Fruit fly (Drosophila melanogaster) whole organism, embryonic: Measurements from ENCODE around the gene CG2901.

Source experiments
- Asciz ChIP-seq: fragments of 200-800 bp; sonication (Bioruptor generic); optimal IDR thresholded peaks from 2 replicates; lab custom pipeline; 2017; ENCODE audit warnings: missing biosample characterization, mild to moderate bottlenecking, missing genetic modification characterization, missing genetic modification reagents
- Atf6 ChIP-seq: fragments of 200-800 bp; sonication (Bioruptor generic); IDR thresholded peaks from 2 replicates; pipeline ENCODE4 v1.3.6; 2022; ENCODE audit warnings: missing biosample characterization, missing genetic modification characterization
- BtbVII ChIP-seq: fragments of 200-800 bp; sonication (Bioruptor generic); optimal IDR thresholded peaks from 3 replicates; lab custom pipeline; 2017; ENCODE audit warnings: missing biosample characterization, mild to moderate bottlenecking, missing genetic modification characterization
- CG12219 ChIP-seq: fragments of 200-800 bp; sonication (Bioruptor generic); optimal IDR thresholded peaks from 3 replicates; lab custom pipeline; 2018; ENCODE audit warnings: missing biosample characterization, mild to moderate bottlenecking, missing genetic modification characterization
- CG12391 ChIP-seq: fragments of 200-800 bp; sonication (Bioruptor generic); optimal IDR thresholded peaks from 3 replicates; lab custom pipeline; 2018; ENCODE audit warnings: missing biosample characterization, mild to moderate bottlenecking, missing genetic modification characterization, moderate library complexity
- CG13775 ChIP-seq: fragments of 200-800 bp; sonication (Bioruptor generic); optimal IDR thresholded peaks from 3 replicates; lab custom pipeline; 2017; ENCODE audit warnings: missing biosample characterization, mild to moderate bottlenecking, missing genetic modification characterization
- CG15696 ChIP-seq: fragments of 200-800 bp; sonication (Bioruptor generic); optimal IDR thresholded peaks from 2 replicates; lab custom pipeline; 2019; ENCODE audit warnings: missing biosample characterization, mild to moderate bottlenecking, missing genetic modification characterization, moderate library complexity
- CG3163 ChIP-seq: fragments of 200-800 bp; sonication (Bioruptor generic); optimal IDR thresholded peaks from 3 replicates; lab custom pipeline; 2016; ENCODE audit warnings: missing biosample characterization, missing genetic modification characterization
- CG3281 ChIP-seq: fragments of 200-800 bp; sonication (Bioruptor generic); optimal IDR thresholded peaks from 3 replicates; lab custom pipeline; 2017; ENCODE audit warnings: missing biosample characterization, mild to moderate bottlenecking, missing genetic modification characterization
- CG34376 ChIP-seq: fragments of 200-800 bp; sonication (Bioruptor generic); optimal IDR thresholded peaks from 2 replicates; lab custom pipeline; 2018; ENCODE audit warnings: missing biosample characterization, mild to moderate bottlenecking, missing genetic modification characterization
- CG34422 ChIP-seq: fragments of 200-800 bp; sonication (Bioruptor generic); IDR thresholded peaks from 3 replicates; pipeline ENCODE4 v1.3.6; 2022; ENCODE audit warnings: missing biosample characterization, missing genetic modification characterization
- CG3838 ChIP-seq: fragments of 200-800 bp; sonication (Bioruptor generic); optimal IDR thresholded peaks from 3 replicates; lab custom pipeline; 2016; ENCODE audit warnings: missing biosample characterization, missing genetic modification characterization
- CG7357 ChIP-seq: fragments of 200-800 bp; sonication (Bioruptor generic); IDR thresholded peaks from 3 replicates; pipeline ENCODE4 v1.3.6; 2022; ENCODE audit warnings: missing biosample characterization, missing genetic modification characterization
- CG9876 ChIP-seq: fragments of 200-800 bp; sonication (Bioruptor generic); optimal IDR thresholded peaks from 2 replicates; lab custom pipeline; 2016; ENCODE audit warnings: missing biosample characterization, missing genetic modification characterization
- CTCF ChIP-seq: fragments of 200-800 bp; sonication (Bioruptor generic); optimal IDR thresholded peaks from 2 replicates; lab custom pipeline; 2017; ENCODE audit warnings: missing biosample characterization, mild to moderate bottlenecking, missing genetic modification characterization, moderate library complexity
- Dll ChIP-seq: fragments of 200-800 bp; sonication (Bioruptor generic); IDR thresholded peaks from 4 replicates; pipeline ENCODE4 v1.3.6; 2022; ENCODE audit warnings: missing biosample characterization, missing genetic modification characterization; ENCODE audit not compliant: partially characterized antibody
- GATAe ChIP-seq: fragments of 200-800 bp; sonication (Bioruptor generic); conservative IDR thresholded peaks from 2 replicates; pipeline ENCODE4 v1.3.6; 2022; ENCODE audit warnings: missing biosample characterization, missing genetic modification characterization
- Gsc ChIP-seq: fragments of 200-800 bp; sonication (Bioruptor generic); IDR thresholded peaks from 2 replicates; pipeline ENCODE4 v1.3.6; 2022; ENCODE audit warnings: missing biosample characterization, missing genetic modification characterization
- HLHmδ ChIP-seq: fragments of 200-800 bp; sonication (Bioruptor generic); optimal IDR thresholded peaks from 2 replicates; lab custom pipeline; 2018; ENCODE audit warnings: missing biosample characterization, mild to moderate bottlenecking, missing genetic modification characterization, moderate library complexity
- Med ChIP-seq: fragments of 200-800 bp; sonication (Bioruptor generic); peaks from one replicate; lab custom pipeline; 2016; ENCODE audit warnings: missing biosample characterization, missing genetic modification characterization, mild to moderate bottlenecking, inconsistent platforms, moderate library complexity
- Mrtf ChIP-seq: fragments of 200-800 bp; sonication (Bioruptor generic); IDR thresholded peaks from 3 replicates; pipeline ENCODE4 v1.3.6; 2022; ENCODE audit warnings: missing biosample characterization, missing genetic modification characterization
- Nf-YB ChIP-seq: fragments of 200-800 bp; sonication (Bioruptor generic); optimal IDR thresholded peaks from 3 replicates; lab custom pipeline; 2019; ENCODE audit warnings: missing biosample characterization, mild to moderate bottlenecking, missing genetic modification characterization, moderate library complexity
- Nf-YC ChIP-seq: fragments of 200-800 bp; optimal IDR thresholded peaks from 3 replicates; lab custom pipeline; 2019; ENCODE audit warnings: missing biosample characterization, mild to moderate bottlenecking, missing genetic modification characterization, moderate library complexity
- NfI ChIP-seq: fragments of 200-800 bp; sonication (Bioruptor generic); optimal IDR thresholded peaks from 3 replicates; lab custom pipeline; 2018; ENCODE audit warnings: missing biosample characterization, mild to moderate bottlenecking, missing genetic modification characterization, moderate library complexity
- Ptx1 ChIP-seq: fragments of 200-800 bp; sonication (Bioruptor generic); IDR thresholded peaks from 2 replicates; pipeline ENCODE4 v1.3.6; 2022; ENCODE audit warnings: missing biosample characterization, missing genetic modification characterization
- Side ChIP-seq: fragments of 200-800 bp; sonication (Bioruptor generic); optimal IDR thresholded peaks from 2 replicates; lab custom pipeline; 2016; ENCODE audit warnings: missing biosample characterization, missing genetic modification characterization
- Sry-β ChIP-seq: fragments of 200-800 bp; sonication (Bioruptor generic); optimal IDR thresholded peaks from 2 replicates; lab custom pipeline; 2018; ENCODE audit warnings: missing biosample characterization, mild to moderate bottlenecking, missing genetic modification characterization, moderate library complexity
- abd-A ChIP-seq: fragments of 200-800 bp; sonication (Bioruptor generic); optimal IDR thresholded peaks from 3 replicates; lab custom pipeline; 2019; ENCODE audit warnings: missing biosample characterization, mild to moderate bottlenecking, missing genetic modification characterization, moderate library complexity
- ac ChIP-seq: fragments of 200-800 bp; sonication (Bioruptor generic); optimal IDR thresholded peaks from 3 replicates; lab custom pipeline; 2017; ENCODE audit warnings: missing biosample characterization, mild to moderate bottlenecking, missing genetic modification characterization
- ase ChIP-seq: fragments of 200-800 bp; sonication (Bioruptor generic); IDR thresholded peaks from 3 replicates; pipeline ENCODE4 v1.3.6; 2022; ENCODE audit warnings: missing biosample characterization, missing genetic modification characterization
- dm ChIP-seq: fragments of 200-800 bp; sonication (Bioruptor generic); optimal IDR thresholded peaks from 3 replicates; lab custom pipeline; 2016; ENCODE audit warnings: missing biosample characterization, missing genetic modification characterization
- dpn ChIP-seq, 2 experiments: fragments of 200-800 bp; sonication (Bioruptor generic); optimal IDR thresholded peaks; 3 replicates each; lab custom pipeline; 2016; ENCODE audit warnings: missing biosample characterization in 2 of 2, missing genetic modification characterization in 2 of 2
- dysf ChIP-seq: fragments of 200-800 bp; sonication (Bioruptor generic); IDR thresholded peaks from 3 replicates; pipeline ENCODE4 v1.3.6; 2022; ENCODE audit warnings: missing biosample characterization, missing genetic modification characterization
- ems ChIP-seq: fragments of 200-800 bp; sonication (Bioruptor generic); optimal IDR thresholded peaks from 3 replicates; lab custom pipeline; 2016; ENCODE audit warnings: missing biosample characterization, missing genetic modification characterization
- ftz-f1 ChIP-seq: fragments of 200-800 bp; sonication (Bioruptor generic); optimal IDR thresholded peaks from 2 replicates; lab custom pipeline; 2016; ENCODE audit warnings: missing biosample characterization, missing genetic modification characterization
- gce ChIP-seq: fragments of 200-800 bp; sonication (Bioruptor generic); IDR thresholded peaks from 3 replicates; pipeline ENCODE4 v1.3.6; 2022; ENCODE audit warnings: missing biosample characterization, missing genetic modification characterization
- gfzf ChIP-seq: fragments of 200-800 bp; sonication (Bioruptor generic); optimal IDR thresholded peaks from 2 replicates; lab custom pipeline; 2016; ENCODE audit warnings: missing biosample characterization, mild to moderate bottlenecking, missing genetic modification characterization, moderate library complexity
- kay ChIP-seq: fragments of 200-800 bp; sonication (Bioruptor generic); optimal IDR thresholded peaks from 2 replicates; lab custom pipeline; 2016; ENCODE audit warnings: missing biosample characterization, missing genetic modification characterization
- kni ChIP-seq: fragments of 200-800 bp; sonication (Bioruptor generic); optimal IDR thresholded peaks from 3 replicates; lab custom pipeline; 2017; ENCODE audit warnings: mild to moderate bottlenecking, missing biosample characterization, missing genetic modification reagents, missing genetic modification characterization
- lilli ChIP-seq: fragments of 200-800 bp; sonication (Bioruptor generic); optimal IDR thresholded peaks from 3 replicates; lab custom pipeline; 2016; ENCODE audit warnings: missing biosample characterization, missing genetic modification characterization
- org-1 ChIP-seq: fragments of 200-800 bp; sonication (Bioruptor generic); optimal IDR thresholded peaks from 2 replicates; lab custom pipeline; 2017; ENCODE audit warnings: missing biosample characterization, missing genetic modification characterization
- pb ChIP-seq: fragments of 200-800 bp; sonication (Bioruptor generic); optimal IDR thresholded peaks from 3 replicates; lab custom pipeline; 2016; ENCODE audit warnings: missing biosample characterization, missing genetic modification characterization
- pros ChIP-seq: fragments of 200-800 bp; sonication (Bioruptor generic); optimal IDR thresholded peaks from 3 replicates; lab custom pipeline; 2019; ENCODE audit warnings: missing biosample characterization, mild to moderate bottlenecking, missing genetic modification characterization, moderate library complexity
- scrt ChIP-seq: fragments of 200-800 bp; sonication (Bioruptor generic); optimal IDR thresholded peaks from 2 replicates; lab custom pipeline; 2018; ENCODE audit warnings: missing biosample characterization, mild to moderate bottlenecking, missing genetic modification characterization, moderate library complexity
- seq ChIP-seq: fragments of 200-800 bp; sonication (Bioruptor generic); IDR thresholded peaks from 2 replicates; pipeline ENCODE4 v1.3.6; 2022; ENCODE audit warnings: missing biosample characterization, missing genetic modification characterization
- tup ChIP-seq: fragments of 200-800 bp; sonication (Bioruptor generic); optimal IDR thresholded peaks from 2 replicates; lab custom pipeline; 2016; ENCODE audit warnings: missing biosample characterization, mild to moderate bottlenecking, missing genetic modification characterization, moderate library complexity
- zf30C ChIP-seq: fragments of 200-800 bp; sonication (Bioruptor generic); optimal IDR thresholded peaks from 3 replicates; lab custom pipeline; 2018; ENCODE audit warnings: missing biosample characterization, mild to moderate bottlenecking, missing genetic modification characterization
- zfh2 ChIP-seq: fragments of 200-800 bp; sonication (Bioruptor generic); optimal IDR thresholded peaks from 2 replicates; lab custom pipeline; 2016; ENCODE audit warnings: missing biosample characterization, missing genetic modification characterization

CG2901 gene

DNA sequence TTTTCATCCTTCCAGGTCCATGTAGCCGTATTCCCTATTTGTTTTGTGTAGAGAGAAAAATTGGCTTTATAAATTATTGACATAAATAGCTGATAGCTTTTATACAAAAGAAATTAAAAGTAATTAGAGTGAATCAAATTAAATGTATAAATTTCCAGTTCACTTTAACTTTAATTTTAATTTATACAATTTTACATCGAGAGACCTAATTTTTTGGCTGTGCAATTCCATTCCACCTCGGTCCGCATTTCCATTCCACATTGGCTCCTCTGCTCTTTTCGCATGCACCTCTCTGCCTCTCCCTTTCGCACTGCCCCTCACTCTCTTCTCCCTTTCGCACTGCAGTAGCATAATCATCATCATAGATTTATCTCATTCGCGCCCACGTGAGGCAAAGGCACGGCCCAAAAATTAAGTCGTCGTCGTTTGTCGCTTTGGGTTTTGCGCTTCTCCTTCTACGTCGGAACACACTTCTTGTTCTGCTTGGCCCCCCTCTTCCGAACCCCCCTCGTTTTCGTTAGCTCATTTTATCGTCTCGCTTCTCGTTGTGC, 49.0 kb upstream of the CG2901 start (continued):
- TF ChIP-seq tup (GFP tag; lab: Kevin White, UChicago): no peak

DNA sequence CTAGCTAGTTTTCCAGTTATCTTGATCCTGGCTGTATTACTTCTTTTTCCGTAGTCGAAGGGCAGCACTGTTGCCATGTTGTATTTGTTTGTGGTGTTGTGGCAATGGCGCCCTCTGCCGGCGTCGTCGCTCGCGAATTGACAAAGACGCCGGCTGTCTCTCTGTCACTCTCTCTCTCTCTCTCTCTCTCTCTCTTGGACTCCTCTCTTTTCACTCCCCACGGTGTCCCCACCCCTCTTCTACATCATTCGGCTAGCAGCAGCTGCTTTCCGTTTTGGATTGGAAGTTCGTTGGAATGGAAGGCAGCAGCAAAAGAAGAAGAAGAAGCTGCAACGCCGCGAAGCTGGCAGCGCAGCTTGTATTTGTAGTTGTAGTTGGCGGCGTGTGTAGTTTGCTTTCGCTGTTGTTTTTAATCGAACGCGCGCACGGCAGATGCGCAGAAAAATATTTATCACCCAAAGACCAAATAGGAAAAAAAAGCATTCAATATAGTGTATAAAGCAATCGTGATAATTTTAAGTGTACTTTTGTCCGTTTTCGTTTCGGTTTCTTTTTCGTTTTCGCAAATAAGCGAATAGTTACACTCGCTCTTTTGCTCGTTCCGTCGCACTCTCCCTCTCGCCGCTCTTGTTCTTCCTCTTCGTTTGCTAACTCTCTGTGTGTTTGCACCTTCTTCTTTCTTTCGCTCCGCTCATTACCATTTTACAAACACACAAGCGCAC, 48.1 kb upstream of the CG2901 start:
- TF ChIP-seq Asciz (GFP tag; lab: Kevin White, UChicago) (no peak), CG13775 (GFP tag; lab: Kevin White, UChicago) (no peak), ac (GFP tag; lab: Kevin White, UChicago) (peak; percentile 76), org-1 (no peak), Nf-YC (tag; lab: Kevin White, UChicago) (peak; percentile 32), CG7357 (GFP tag; lab: Robert Waterston, UW) (no peak), ftz-f1 (GFP tag; lab: Kevin White, UChicago) (peak; percentile 17), CG15696 (no peak), BtbVII (GFP tag; lab: Kevin White, UChicago) (peak; percentile 2), zf30C (peak; percentile 65), CTCF (GFP tag; lab: Kevin White, UChicago) (peak; percentile 90), GATAe (GFP tag; lab: Robert Waterston, UW) (no peak), abd-A (tag; lab: Kevin White, UChicago) (peak; percentile 18), pros (GFP tag; lab: Kevin White, UChicago) (peak; percentile 91), seq (GFP tag; lab: Robert Waterston, UW) (no peak), scrt (GFP tag; lab: Kevin White, UChicago) (peak; percentile 26), dm (GFP tag; lab: Kevin White, UChicago) (peak; percentile 23), CG3838 (GFP tag; lab: Kevin White, UChicago) (no peak), Med (peak; percentile 83), CG34422 (GFP tag; lab: Robert Waterston, UW) (peak; percentile 54; the same call in 1 of the 3 replicates), lilli (peak; percentile 13), Gsc (no peak), kay (GFP tag; lab: Kevin White, UChicago) (no peak), Atf6 (GFP tag; lab: Robert Waterston, UW) (no peak), CG9876 (GFP tag; lab: Kevin White, UChicago) (no peak), Mrtf (GFP tag; lab: Robert Waterston, UW) (no peak), Side (peak; percentile 48), ase (peak; percentile 34; the same call in 1 of the 3 replicates), CG34376 (GFP tag; lab: Kevin White, UChicago) (peak; percentile 8), HLHmδ (GFP tag; lab: Kevin White, UChicago) (no peak), Nf-YB (GFP tag; lab: Kevin White, UChicago) (no peak), ems (GFP tag; lab: Kevin White, UChicago) (no peak), CG12391 (tag; lab: Kevin White, UChicago) (no peak), CG3281 (GFP tag; lab: Kevin White, UChicago) (peak; percentile 23), kni (GFP tag; lab: Kevin White, UChicago) (peak; percentile 1), zfh2 (GFP tag; lab: Kevin White, UChicago) (no peak), dysf (GFP tag; lab: Robert Waterston, UW) (0 out of 3 replicates have a peak, but pooled peaks have one; percentile 29), Dll (GFP tag; lab: Robert Waterston, UW) (peak; percentile 35; the same call in 1 of the 4 replicates), CG3163 (GFP tag; lab: Kevin White, UChicago) (peak; percentile 41), gfzf (GFP tag; lab: Kevin White, UChicago) (no peak), pb (GFP tag; lab: Kevin White, UChicago) (peak; percentile 26), NfI (no peak), Ptx1 (GFP tag; lab: Robert Waterston, UW) (no peak), dpn (GFP tag; optimal IDR thresholded peaks at IDR 0.05; lab: Kevin White, UChicago) (peak in 1 of 2 experiments; percentile 24), Sry-β (GFP tag; lab: Kevin White, UChicago) (peak; percentile 65), CG12219 (no peak), gce (GFP tag; lab: Robert Waterston, UW) (peak; percentile 27; the same call in 1 of the 3 replicates)
